Fruit fly (Drosophila melanogaster) whole organism, embryonic: ENCODE measurements around the gene CG4004.

ENCODE experiments used
- Abd-B ChIP-seq: fragments of 200-800 bp; sonication (Bioruptor generic); optimal IDR thresholded peaks from 2 replicates; lab custom pipeline; 2018; ENCODE audit warnings: missing biosample characterization, mild to moderate bottlenecking, missing genetic modification characterization, moderate library complexity
- Atf3 ChIP-seq: fragments of 200-800 bp; sonication (Bioruptor generic); optimal IDR thresholded peaks from 3 replicates; lab custom pipeline; 2016; ENCODE audit warnings: missing biosample characterization, missing genetic modification characterization
- BtbVII ChIP-seq: fragments of 200-800 bp; sonication (Bioruptor generic); optimal IDR thresholded peaks from 3 replicates; lab custom pipeline; 2017; ENCODE audit warnings: missing biosample characterization, mild to moderate bottlenecking, missing genetic modification characterization
- CG10267 ChIP-seq: fragments of 200-800 bp; sonication (Bioruptor generic); optimal IDR thresholded peaks from 2 replicates; lab custom pipeline; 2018; ENCODE audit warnings: missing biosample characterization, mild to moderate bottlenecking, missing genetic modification characterization, moderate library complexity
- CG10565 ChIP-seq: fragments of 200-800 bp; sonication (Bioruptor generic); optimal IDR thresholded peaks from 3 replicates; lab custom pipeline; 2016; ENCODE audit warnings: missing biosample characterization, mild to moderate bottlenecking, missing genetic modification characterization
- CG10979 ChIP-seq: fragments of 200-800 bp; sonication (Bioruptor generic); optimal IDR thresholded peaks from 2 replicates; lab custom pipeline; 2018; ENCODE audit warnings: missing biosample characterization, mild to moderate bottlenecking, missing genetic modification characterization, moderate library complexity
- CG11560 ChIP-seq: fragments of 200-800 bp; sonication (Bioruptor generic); IDR thresholded peaks from 3 replicates; pipeline ENCODE4 v1.3.6; 2022; ENCODE audit warnings: missing biosample characterization, missing genetic modification characterization
- CG11696 ChIP-seq: fragments of 200-800 bp; sonication (Bioruptor generic); IDR thresholded peaks from 2 replicates; pipeline ENCODE4 v1.3.6; 2022; ENCODE audit warnings: missing biosample characterization, missing genetic modification characterization
- CG1233 ChIP-seq: fragments of 200-800 bp; sonication (Bioruptor generic); optimal IDR thresholded peaks from 4 replicates; lab custom pipeline; 2018; ENCODE audit warnings: missing biosample characterization, mild to moderate bottlenecking, missing genetic modification characterization
- CG14441 ChIP-seq: fragments of 200-800 bp; sonication (Bioruptor generic); IDR thresholded peaks from 2 replicates; pipeline ENCODE4 v1.3.6; 2022; ENCODE audit warnings: missing biosample characterization, missing genetic modification characterization
- CG16815 ChIP-seq: fragments of 200-800 bp; sonication (Bioruptor generic); optimal IDR thresholded peaks from 3 replicates; lab custom pipeline; 2017; ENCODE audit warnings: missing biosample characterization, mild to moderate bottlenecking, missing genetic modification characterization
- CG31224 ChIP-seq: fragments of 200-800 bp; sonication (Bioruptor generic); IDR thresholded peaks from 2 replicates; pipeline ENCODE4 v1.3.6; 2022; ENCODE audit warnings: missing biosample characterization, missing genetic modification characterization
- CG3163 ChIP-seq: fragments of 200-800 bp; sonication (Bioruptor generic); optimal IDR thresholded peaks from 3 replicates; lab custom pipeline; 2016; ENCODE audit warnings: missing biosample characterization, missing genetic modification characterization
- CG3407 ChIP-seq: fragments of 200-800 bp; sonication (Bioruptor generic); optimal IDR thresholded peaks from 2 replicates; lab custom pipeline; 2018; ENCODE audit warnings: missing biosample characterization, mild to moderate bottlenecking, missing genetic modification characterization
- CG34422 ChIP-seq: fragments of 200-800 bp; sonication (Bioruptor generic); IDR thresholded peaks from 3 replicates; pipeline ENCODE4 v1.3.6; 2022; ENCODE audit warnings: missing biosample characterization, missing genetic modification characterization
- CG6854 ChIP-seq: fragments of 200-800 bp; sonication (Bioruptor generic); optimal IDR thresholded peaks from 3 replicates; lab custom pipeline; 2017; ENCODE audit warnings: missing biosample characterization, mild to moderate bottlenecking, missing genetic modification characterization
- CG7271 ChIP-seq: fragments of 200-800 bp; sonication (Bioruptor generic); optimal IDR thresholded peaks from 2 replicates; lab custom pipeline; 2018; ENCODE audit warnings: missing biosample characterization, mild to moderate bottlenecking, missing genetic modification characterization, moderate library complexity
- CG8290 ChIP-seq, 3 experiments: fragments of 200-800 bp; sonication (Bioruptor generic); optimal IDR thresholded peaks; 2 replicates each; lab custom pipeline; 2016 to 2019; ENCODE audit warnings: missing biosample characterization in 3 of 3, missing genetic modification characterization in 3 of 3, mild to moderate bottlenecking in 2 of 3, moderate library complexity in 1 of 3
- CG8944 ChIP-seq: fragments of 200-800 bp; sonication (Bioruptor generic); optimal IDR thresholded peaks from 3 replicates; lab custom pipeline; 2016; ENCODE audit warnings: missing biosample characterization, missing genetic modification characterization
- CG9215 ChIP-seq: fragments of 200-800 bp; sonication (Bioruptor generic); IDR thresholded peaks from 2 replicates; pipeline ENCODE4 v1.3.6; 2022; ENCODE audit warnings: missing biosample characterization, missing genetic modification characterization
- CG9817 ChIP-seq: fragments of 200-800 bp; sonication (Bioruptor generic); optimal IDR thresholded peaks from 2 replicates; lab custom pipeline; 2018; ENCODE audit warnings: missing biosample characterization, mild to moderate bottlenecking, missing genetic modification characterization, moderate library complexity
- MESR4 ChIP-seq: fragments of 200-800 bp; sonication (Bioruptor generic); optimal IDR thresholded peaks from 2 replicates; lab custom pipeline; 2018; ENCODE audit warnings: missing biosample characterization, mild to moderate bottlenecking, missing genetic modification characterization, moderate library complexity
- Med ChIP-seq: fragments of 200-800 bp; sonication (Bioruptor generic); peaks from one replicate; lab custom pipeline; 2016; ENCODE audit warnings: missing biosample characterization, missing genetic modification characterization, mild to moderate bottlenecking, inconsistent platforms, moderate library complexity
- Oli ChIP-seq: fragments of 200-800 bp; sonication (Bioruptor generic); optimal IDR thresholded peaks from 2 replicates; lab custom pipeline; 2018; ENCODE audit warnings: missing biosample characterization, mild to moderate bottlenecking, missing genetic modification characterization, moderate library complexity
- Six4 ChIP-seq: fragments of 200-800 bp; sonication (Bioruptor generic); optimal IDR thresholded peaks from 2 replicates; lab custom pipeline; 2016; ENCODE audit warnings: missing biosample characterization, missing genetic modification characterization
- Sox102F ChIP-seq: fragments of 200-800 bp; sonication (Bioruptor generic); optimal IDR thresholded peaks from 2 replicates; lab custom pipeline; 2018; ENCODE audit warnings: missing biosample characterization, mild to moderate bottlenecking, missing genetic modification characterization, moderate library complexity
- bab2 ChIP-seq: fragments of 200-800 bp; sonication (Bioruptor generic); optimal IDR thresholded peaks from 2 replicates; lab custom pipeline; 2016; ENCODE audit warnings: missing biosample characterization, missing genetic modification characterization
- cg ChIP-seq: fragments of 200-800 bp; sonication (Bioruptor generic); optimal IDR thresholded peaks from 3 replicates; lab custom pipeline; 2019; ENCODE audit warnings: missing biosample characterization, mild to moderate bottlenecking, missing genetic modification characterization, moderate library complexity
- chm ChIP-seq: fragments of 200-800 bp; sonication (Bioruptor generic); IDR thresholded peaks from 2 replicates; pipeline ENCODE4 v1.3.6; 2022; ENCODE audit warnings: missing biosample characterization, missing genetic modification characterization
- ci ChIP-seq: fragments of 200-800 bp; sonication (Bioruptor generic); IDR thresholded peaks from 3 replicates; pipeline ENCODE4 v1.3.6; 2022; ENCODE audit warnings: missing biosample characterization, missing genetic modification characterization
- dan ChIP-seq: fragments of 200-800 bp; sonication (Bioruptor generic); IDR thresholded peaks from 2 replicates; pipeline ENCODE4 v1.3.6; 2022; ENCODE audit warnings: missing biosample characterization, missing genetic modification characterization
- dimm ChIP-seq: fragments of 200-800 bp; sonication (Bioruptor generic); IDR thresholded peaks from 2 replicates; pipeline ENCODE4 v1.3.6; 2022; ENCODE audit warnings: missing biosample characterization, missing genetic modification characterization
- ems ChIP-seq: fragments of 200-800 bp; sonication (Bioruptor generic); optimal IDR thresholded peaks from 3 replicates; lab custom pipeline; 2016; ENCODE audit warnings: missing biosample characterization, missing genetic modification characterization
- gsb-n ChIP-seq: fragments of 200-800 bp; sonication (Bioruptor generic); optimal IDR thresholded peaks from 3 replicates; lab custom pipeline; 2018; ENCODE audit warnings: missing biosample characterization, mild to moderate bottlenecking, missing genetic modification characterization
- ind ChIP-seq: fragments of 200-800 bp; sonication (Bioruptor generic); optimal IDR thresholded peaks from 3 replicates; lab custom pipeline; 2016; ENCODE audit warnings: missing biosample characterization, missing genetic modification characterization
- lola ChIP-seq, 3 experiments: fragments of >200 bp in 2 of 3; fragments of 200-800 bp in 1 of 3; sonication (Bioruptor generic) in 1 of 3; optimal IDR thresholded peaks; 2 replicates each; lab custom pipeline; 2017 to 2019; ENCODE audit warnings: missing biosample characterization in 3 of 3, missing genetic modification characterization in 3 of 3, mild to moderate bottlenecking in 1 of 3, moderate library complexity in 1 of 3
- odd ChIP-seq: fragments of 200-800 bp; sonication (Bioruptor generic); optimal IDR thresholded peaks from 2 replicates; lab custom pipeline; 2017; ENCODE audit warnings: missing biosample characterization, mild to moderate bottlenecking, missing genetic modification characterization
- onecut ChIP-seq: fragments of 200-800 bp; sonication (Bioruptor generic); IDR thresholded peaks from 2 replicates; pipeline ENCODE4 v1.3.6; 2022; ENCODE audit warnings: missing biosample characterization, missing genetic modification characterization
- pfk ChIP-seq: fragments of 200-800 bp; sonication (Bioruptor generic); optimal IDR thresholded peaks from 2 replicates; lab custom pipeline; 2018; ENCODE audit warnings: missing biosample characterization, mild to moderate bottlenecking, missing genetic modification characterization, moderate library complexity
- prd ChIP-seq, 3 experiments: fragments of >200 bp in 2 of 3; fragments of 200-800 bp in 1 of 3; sonication (Bioruptor generic) in 1 of 3; optimal IDR thresholded peaks in 2 of 3; IDR thresholded peaks in 1 of 3; 2 replicates in 2 of 3; 3 replicates in 1 of 3; pipeline versions ENCODE4 v1.3.6 to Lab custom; 2017 to 2022; ENCODE audit warnings: missing biosample characterization in 1 of 3, missing genetic modification characterization in 1 of 3
- pros ChIP-seq: fragments of 200-800 bp; sonication (Bioruptor generic); optimal IDR thresholded peaks from 3 replicates; lab custom pipeline; 2019; ENCODE audit warnings: missing biosample characterization, mild to moderate bottlenecking, missing genetic modification characterization, moderate library complexity
- salm ChIP-seq: fragments of 200-800 bp; sonication (Bioruptor generic); optimal IDR thresholded peaks from 2 replicates; lab custom pipeline; 2018; ENCODE audit warnings: missing biosample characterization, mild to moderate bottlenecking, missing genetic modification characterization
- schlank ChIP-seq: fragments of 200-800 bp; sonication (Bioruptor generic); optimal IDR thresholded peaks from 2 replicates; lab custom pipeline; 2018; ENCODE audit warnings: missing biosample characterization, mild to moderate bottlenecking, missing genetic modification characterization
- sr ChIP-seq: fragments of 200-800 bp; sonication (Bioruptor generic); IDR thresholded peaks from 3 replicates; pipeline ENCODE4 v1.3.6; 2022; ENCODE audit warnings: missing biosample characterization, missing genetic modification characterization
- stwl ChIP-seq: fragments of 200-800 bp; sonication (Bioruptor generic); optimal IDR thresholded peaks from 3 replicates; lab custom pipeline; 2018; ENCODE audit warnings: missing biosample characterization, mild to moderate bottlenecking, missing genetic modification characterization, moderate library complexity
- tgo ChIP-seq: fragments of 200-800 bp; sonication (Bioruptor generic); IDR thresholded peaks from 3 replicates; pipeline ENCODE4 v1.3.6; 2022; ENCODE audit warnings: missing biosample characterization, missing genetic modification characterization
- tna ChIP-seq: fragments of 200-800 bp; sonication (Bioruptor generic); IDR thresholded peaks from 2 replicates; pipeline ENCODE4 v1.3.6; 2022; ENCODE audit warnings: missing biosample characterization, missing genetic modification characterization; ENCODE audit not compliant: partially characterized antibody
- twi ChIP-seq: fragments of 200-800 bp; optimal IDR thresholded peaks from 2 replicates; lab custom pipeline; 2019; ENCODE audit warnings: missing biosample characterization, mild to moderate bottlenecking, missing genetic modification characterization, moderate library complexity
- wdn ChIP-seq: fragments of 200-800 bp; sonication (Bioruptor generic); IDR thresholded peaks from 2 replicates; pipeline ENCODE4 v1.3.6; 2022; ENCODE audit warnings: missing biosample characterization, missing genetic modification characterization
- zen ChIP-seq: fragments of 200-800 bp; sonication (Bioruptor generic); optimal IDR thresholded peaks from 3 replicates; lab custom pipeline; 2018; ENCODE audit warnings: missing biosample characterization, mild to moderate bottlenecking, missing genetic modification characterization, moderate library complexity

The CG4004 gene

DNA sequence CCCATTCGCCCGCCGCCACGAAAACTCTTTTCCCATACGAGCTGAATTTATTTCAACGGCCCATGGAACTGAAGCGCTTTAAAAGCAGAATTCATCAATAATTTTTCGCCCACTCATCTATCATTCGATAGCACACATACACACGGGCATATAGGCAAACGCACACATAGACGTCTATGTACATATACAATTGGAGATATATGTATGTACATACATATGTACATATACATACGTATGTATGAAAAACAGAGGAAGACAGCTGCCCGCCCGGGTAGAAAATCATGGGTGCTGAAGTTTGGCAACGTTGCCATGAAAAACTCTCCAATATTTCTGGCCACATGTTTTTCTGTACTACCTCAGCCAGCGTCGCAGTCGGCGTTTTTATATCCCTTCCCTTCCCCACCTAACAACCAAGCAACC is 10.2 kb upstream of the CG4004 start:
- TF ChIP-seq CG10565 (GFP tag; lab: Kevin White, UChicago) (no peak), Atf3 (no peak), MESR4 (no peak), Sox102F (GFP tag; lab: Kevin White, UChicago) (no peak), CG3163 (no peak), Six4 (GFP tag; lab: Kevin White, UChicago) (no peak), salm (tag; lab: Kevin White, UChicago) (no peak), CG1233 (GFP tag; lab: Kevin White, UChicago) (no peak), CG31224 (GFP tag; lab: Robert Waterston, UW) (no peak), wdn (GFP tag; lab: Robert Waterston, UW) (no peak), chm (GFP tag; lab: Robert Waterston, UW) (0 out of 2 replicates have a peak, but pooled peaks have one; percentile 9), tgo (GFP tag; lab: Robert Waterston, UW) (no peak), CG11560 (tag; lab: Robert Waterston, UW) (no peak), CG11696 (no peak), Med (peak; percentile 76), CG10979 (tag; lab: Kevin White, UChicago) (no peak), lola (GFP tag; optimal IDR thresholded peaks at IDR 0.05; lab: Kevin White, UChicago) (no peak), ci (peak; percentile 42; the same call in 1 of the 3 replicates), onecut (GFP tag; lab: Robert Waterston, UW) (peak; percentile 7; the same call in 1 of the 2 replicates), CG16815 (no peak), CG14441 (GFP tag; lab: Robert Waterston, UW) (no peak), prd (optimal IDR thresholded peaks at IDR 0.05; lab: Kevin White, UChicago) (no peak), prd (GFP tag; IDR thresholded peaks at IDR 0.05; lab: Robert Waterston, UW) (no peak), BtbVII (GFP tag; lab: Kevin White, UChicago) (no peak), CG8944 (GFP tag; lab: Kevin White, UChicago) (no peak), CG6854 (GFP tag; lab: Kevin White, UChicago) (no peak), Abd-B (GFP tag; lab: Kevin White, UChicago) (no peak), dan (GFP tag; lab: Robert Waterston, UW) (no peak), ems (GFP tag; lab: Kevin White, UChicago) (no peak), CG10267 (no peak), CG9817 (no peak), ind (GFP tag; lab: Kevin White, UChicago) (no peak), zen (tag; lab: Kevin White, UChicago) (no peak), CG7271 (tag; lab: Kevin White, UChicago) (no peak), gsb-n (tag; lab: Kevin White, UChicago) (no peak), odd (no peak), CG34422 (peak; percentile 13; the same call in 1 of the 3 replicates), schlank (tag; lab: Kevin White, UChicago) (no peak), cg (GFP tag; lab: Kevin White, UChicago) (peak; percentile 86), sr (peak; percentile 63; the same call in 2 of the 3 replicates), pros (GFP tag; lab: Kevin White, UChicago) (peak; percentile 20), pfk (GFP tag; lab: Kevin White, UChicago) (no peak), CG8290 (GFP tag; optimal IDR thresholded peaks at IDR 0.05; lab: Kevin White, UChicago) (no peak), CG8290 (tag; optimal IDR thresholded peaks at IDR 0.05; lab: Kevin White, UChicago) (peak in 1 of 2 experiments; percentile 9), twi (tag; lab: Kevin White, UChicago) (peak; percentile 51), CG9215 (no peak), Oli (no peak), dimm (GFP tag; lab: Robert Waterston, UW) (no peak), bab2 (no peak), stwl (tag; lab: Kevin White, UChicago) (no peak), tna (no peak), CG3407 (peak; percentile 99)
